Worm (Caenorhabditis elegans): ENCODE measurements around the gene ZC190.6.
"Not testable (repeated sequence)": the region's sequence is repeated elsewhere in the genome, so short reads cannot be mapped to it uniquely, and the experiment has no call there.

ZC190.6 gene

ce11 chrV:8677193-8677592 lies at the start of gene ZC190.6:
ZC190.6 (minus strand) TSS chrV:8677293.
- no peak for TF ChIP-seq snpc-4 (tag; optimal IDR thresholded peaks at IDR 0.05)

DNA sequence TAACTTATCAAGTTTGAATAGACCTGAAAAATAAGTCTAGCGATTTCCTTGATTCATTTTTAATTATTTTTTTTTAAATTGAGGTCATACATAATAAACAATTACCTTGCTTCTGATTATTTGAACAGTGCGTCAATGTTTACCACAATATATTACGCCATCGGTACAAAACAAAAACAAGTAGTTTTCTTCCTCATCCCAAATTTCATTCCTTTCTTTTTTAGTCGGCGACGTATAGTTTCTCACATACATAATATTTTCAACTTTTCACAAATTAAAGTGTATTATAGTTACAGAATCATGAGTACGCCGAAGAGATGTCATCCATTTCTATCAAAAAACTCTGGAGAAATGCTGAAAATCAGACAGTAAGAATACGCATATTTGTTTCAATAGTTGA lies 49.1 kb upstream of the ZC190.6 start, which contains the start of gene droe-8:
droe-8 (plus strand) TSS at position 301 of the 400 bp plus-strand sequence.
- TF ChIP-seq nfya-1 (tag; optimal IDR thresholded peaks at IDR 0.05; ENCODE audit: insufficient read depth); ceh-16 (tag; optimal IDR thresholded peaks at IDR 0.05); elt-1 (tag; optimal IDR thresholded peaks at IDR 0.05): not testable (repeated sequence)

- not testable (repeated sequence) for TF ChIP-seq ztf-11, nhr-12, pha-4 (tag; optimal IDR thresholded peaks at IDR 0.05)
These were observed 45.1 kb upstream of the ZC190.6 start, which contains the start of gene ZC196.8 for ce11 chrV:8722160-8722559. ZC196.8 (minus strand) TSS chrV:8722260.

DNA sequence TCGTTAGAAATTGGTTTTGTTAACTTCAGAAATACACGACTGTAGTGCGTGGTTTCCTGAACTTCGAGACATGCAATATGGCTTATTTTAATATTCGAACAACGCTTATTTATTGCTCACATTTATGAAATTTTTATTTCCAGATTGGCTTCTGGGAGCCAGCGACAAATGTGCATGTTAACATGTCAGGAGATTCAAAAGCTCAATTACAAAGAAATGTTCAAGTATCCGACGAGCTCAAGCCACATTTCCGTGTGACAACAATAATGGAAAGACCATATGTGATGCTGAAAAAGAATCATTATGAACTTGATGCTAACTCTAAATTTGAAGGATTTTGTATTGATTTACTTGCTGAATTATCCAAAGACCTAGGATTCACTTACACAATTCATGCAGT lies 41.3 kb upstream of the ZC190.6 start:
- TF ChIP-seq elt-1 (tag; optimal IDR thresholded peaks at IDR 0.05) (no peak), nhr-23 (tag; optimal IDR thresholded peaks at IDR 0.05) (no peak)

ce11 chrV:8716175-8716574 lies 39.1 kb upstream of the ZC190.6 start, which contains the start of gene glr-5:
glr-5 (plus strand) TSS chrV:8716495.
- no peak for TF ChIP-seq nhr-77 (tag; optimal IDR thresholded peaks at IDR 0.05)

ce11 chrV:8711910-8712309 lies 34.8 kb upstream of the ZC190.6 start, which contains the start of gene ZC178.2:
ZC178.2 (minus strand) TSS chrV:8712010.
- TF ChIP-seq elt-1 (tag; optimal IDR thresholded peaks at IDR 0.05) (no peak), nhr-23 (tag; optimal IDR thresholded peaks at IDR 0.05) (no peak), ceh-16 (tag; optimal IDR thresholded peaks at IDR 0.05) (no peak), skn-1 (tag; optimal IDR thresholded peaks at IDR 0.05) (no peak), nhr-77 (tag; optimal IDR thresholded peaks at IDR 0.05) (no peak), ama-1 (optimal IDR thresholded peaks at IDR 0.05) (no peak)

DNA sequence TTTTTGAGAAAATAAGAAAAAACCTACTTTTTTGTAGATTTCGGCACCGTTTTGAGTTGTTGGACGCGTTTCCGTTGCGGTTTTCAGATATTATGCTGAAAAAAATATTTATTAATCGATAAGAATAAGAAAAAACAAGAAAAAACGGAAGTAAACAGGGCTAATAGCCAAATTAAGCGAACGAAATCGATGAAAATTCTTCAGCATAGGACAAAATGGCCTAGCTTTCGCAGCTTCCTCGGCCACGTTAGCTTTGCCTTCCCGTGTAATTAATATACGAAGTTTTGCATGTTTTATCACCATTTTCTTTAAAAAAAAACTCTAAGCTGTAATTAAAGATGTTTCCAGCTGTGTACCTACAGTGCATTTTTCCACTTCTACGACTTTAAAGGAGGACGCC lies 19.1 kb upstream of the ZC190.6 start, which contains the start of gene ZC190.10:
ZC190.10 (minus strand) TSS at position 101 of the 400 bp plus-strand sequence.
- not testable (repeated sequence) for TF ChIP-seq snpc-4 (tag; optimal IDR thresholded peaks at IDR 0.05); unc-62 (GFP tag; optimal IDR thresholded peaks at IDR 0.05); nhr-25 (tag; optimal IDR thresholded peaks at IDR 0.05)

ce11 chrV:8687707-8688106 lies 10.6 kb upstream of the ZC190.6 start, which contains the start of gene ZC190.8:
ZC190.8 (minus strand) TSS chrV:8687807.
- TF ChIP-seq lsy-12 (tag; optimal IDR thresholded peaks at IDR 0.05) (no peak), aly-2 (tag; optimal IDR thresholded peaks at IDR 0.05) (no peak), elt-1 (tag; optimal IDR thresholded peaks at IDR 0.05) (no peak), egl-5 (tag; optimal IDR thresholded peaks at IDR 0.05) (no peak), ama-1 (optimal IDR thresholded peaks at IDR 0.05) (no peak), ceh-82 (tag; optimal IDR thresholded peaks at IDR 0.05) (no peak), unc-39 (tag; optimal IDR thresholded peaks at IDR 0.05) (no peak), pqm-1 (tag; optimal IDR thresholded peaks at IDR 0.05) (no peak), nhr-237 (tag; optimal IDR thresholded peaks at IDR 0.05) (no peak), R02D3.7 (tag; optimal IDR thresholded peaks at IDR 0.05) (no peak), lin-15B (tag; optimal IDR thresholded peaks at IDR 0.05) (no peak), skn-1 (tag; optimal IDR thresholded peaks at IDR 0.05) (no peak)

- no peak for TF ChIP-seq R02D3.7 (tag; optimal IDR thresholded peaks at IDR 0.05)
- TF ChIP-seq unc-62 (GFP tag; optimal IDR thresholded peaks at IDR 0.05) = no peak
- TF ChIP-seq nhr-237 (tag; optimal IDR thresholded peaks at IDR 0.05) = no peak
- TF ChIP-seq ZK546.5 (tag; optimal IDR thresholded peaks at IDR 0.05) = no peak
- no peak for TF ChIP-seq pqm-1 (tag; optimal IDR thresholded peaks at IDR 0.05)
- no peak for TF ChIP-seq zag-1 (tag; optimal IDR thresholded peaks at IDR 0.05)
- TF ChIP-seq nfya-1 (tag; optimal IDR thresholded peaks at IDR 0.05; ENCODE audit: insufficient read depth) = no peak
- TF ChIP-seq daf-12 (tag; optimal IDR thresholded peaks at IDR 0.05) = no peak
- no peak for TF ChIP-seq fos-1 (tag; optimal IDR thresholded peaks at IDR 0.05)
- no peak for TF ChIP-seq aly-2 (tag; optimal IDR thresholded peaks at IDR 0.05)
- TF ChIP-seq lin-15B (tag; optimal IDR thresholded peaks at IDR 0.05) = no peak
- no peak for TF ChIP-seq tbx-2 (tag; optimal IDR thresholded peaks at IDR 0.05)
- TF ChIP-seq elt-1 (tag; optimal IDR thresholded peaks at IDR 0.05) = no peak
- no peak for TF ChIP-seq nhr-43 (tag; optimal IDR thresholded peaks at IDR 0.05; ENCODE audit: poor library complexity, severe bottlenecking)
- TF ChIP-seq egl-27 (tag; optimal IDR thresholded peaks at IDR 0.05) = no peak
These were observed 9.7 kb upstream of the ZC190.6 start, which contains the start of gene ZC190.7 for ce11 chrV:8686764-8687163. ZC190.7 (minus strand) TSS chrV:8686864.
